Worm (Caenorhabditis elegans): ENCODE measurements around the gene C25F9.15.

ce11 chrV:19436307-19436706, 18.4 kb downstream of the C25F9.15 start, which contains the start of gene C25F9.14:
- TF ChIP-seq nhr-6 (tag; optimal IDR thresholded peaks at IDR 0.05) (no peak), lsy-2 (tag; optimal IDR thresholded peaks at IDR 0.05) (no peak), R02D3.7 (tag; optimal IDR thresholded peaks at IDR 0.05) (no peak), hif-1 (tag; optimal IDR thresholded peaks at IDR 0.05) (no peak), ztf-7 (tag; optimal IDR thresholded peaks at IDR 0.05) (no peak), mxl-2 (GFP tag; conservative IDR thresholded peaks at IDR 0.05) (no peak), pha-4 (GFP tag; IDR thresholded peaks at IDR 0.05) (no peak), pha-4 (tag; optimal IDR thresholded peaks at IDR 0.05) (no peak), unc-62 (GFP tag; optimal IDR thresholded peaks at IDR 0.05 in 1 of 2) (no peak), unc-62 (tag; optimal IDR thresholded peaks at IDR 0.05) (no peak), zag-1 (tag; optimal IDR thresholded peaks at IDR 0.05) (no peak), lin-1 (GFP tag; IDR thresholded peaks at IDR 0.05) (no peak)

Data from whole organism, L4 larva.